Fruit fly (Drosophila melanogaster): Measurements from ENCODE around the gene CG34309.
A peak's percentile ranks its signal among the peaks of the same experiment; 100 is the strongest.

The CG34309 gene

DNA sequence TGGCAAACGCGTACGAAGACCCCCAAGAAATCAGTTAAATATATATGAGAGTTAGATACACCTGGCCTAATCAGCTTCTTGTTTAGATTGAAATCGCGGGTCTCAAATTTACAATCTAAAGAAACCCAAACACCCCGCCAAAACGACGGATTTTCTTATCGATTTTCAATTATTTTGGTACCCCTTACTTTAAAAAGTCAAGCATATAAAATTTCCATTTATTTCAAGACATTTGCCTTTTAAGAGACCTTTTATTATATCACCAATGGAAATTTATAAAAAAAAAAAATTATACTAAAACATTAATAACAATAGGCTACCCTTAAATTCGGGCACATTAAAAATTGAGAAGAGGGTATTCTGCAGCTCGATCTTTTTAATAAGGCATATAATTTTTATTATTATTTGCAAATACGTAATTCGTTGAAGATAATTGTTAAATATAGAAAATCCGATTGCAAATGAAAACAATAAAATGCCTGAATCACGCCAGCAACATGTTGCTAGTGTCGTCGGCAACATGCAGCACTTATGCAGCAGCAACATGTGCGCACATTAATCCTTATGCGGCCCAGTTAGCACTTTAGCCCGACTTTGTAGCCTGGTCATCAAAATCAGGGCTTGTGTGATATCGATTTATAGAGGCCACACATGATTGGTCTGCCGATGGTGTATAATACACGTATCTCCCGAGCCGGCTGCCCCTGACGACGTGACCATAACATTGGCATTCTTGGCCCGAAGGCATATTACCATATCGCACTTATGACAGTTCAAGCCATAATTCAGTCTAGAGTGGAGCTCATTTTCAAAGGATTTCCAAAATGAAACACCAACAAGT, at the start of gene CG34309, which contains the start of gene Lip3:
CG34309 (plus strand) TSS at position 791 of the 841 bp plus-strand sequence.
Lip3 (minus strand) TSS at position 65 of the 841 bp plus-strand sequence.
- TF ChIP-seq Sox102F (GFP tag; optimal IDR thresholded peaks at IDR 0.05) (no peak), CG16779 (tag; optimal IDR thresholded peaks at IDR 0.05) (no peak), Ets21C (GFP tag; optimal IDR thresholded peaks at IDR 0.05) (peak; percentile 46), topi (GFP tag; optimal IDR thresholded peaks at IDR 0.05) (peak; percentile 31), Met (GFP tag; optimal IDR thresholded peaks at IDR 0.05) (peak; percentile 70), Hr38 (GFP tag; optimal IDR thresholded peaks at IDR 0.05) (no peak), svp (GFP tag) (peak; percentile 90), Eip93F (GFP tag; optimal IDR thresholded peaks at IDR 0.05) (peak; percentile 15), achi (GFP tag; optimal IDR thresholded peaks at IDR 0.05) (peak; percentile 9), Sox14 (GFP tag; optimal IDR thresholded peaks at IDR 0.05) (peak; percentile 28), lz (GFP tag; optimal IDR thresholded peaks at IDR 0.05) (peak; percentile 53), esn (GFP tag; optimal IDR thresholded peaks at IDR 0.05) (peak; percentile 85), Sox15 (GFP tag; optimal IDR thresholded peaks at IDR 0.05) (no peak), Ets96B (tag; optimal IDR thresholded peaks at IDR 0.05) (peak; percentile 10), cyc (GFP tag; optimal IDR thresholded peaks at IDR 0.05) (peak; percentile 32), Smox (GFP tag; optimal IDR thresholded peaks at IDR 0.05) (peak; percentile 72), Blimp-1 (GFP tag; optimal IDR thresholded peaks at IDR 0.05) (peak; percentile 36), Hr39 (GFP tag; optimal IDR thresholded peaks at IDR 0.05) (peak; percentile 39), vri (GFP tag; optimal IDR thresholded peaks at IDR 0.05) (peak; percentile 86), spab (GFP tag; optimal IDR thresholded peaks at IDR 0.05) (no peak), CG6163 (GFP tag; IDR thresholded peaks at IDR 0.05) (no peak), Eip78C (GFP tag) (no peak), CG11762 (GFP tag; optimal IDR thresholded peaks at IDR 0.05; ENCODE audit: insufficient read depth) (no peak), acj6 (GFP tag; optimal IDR thresholded peaks at IDR 0.05) (peak; percentile 39), CG3919 (GFP tag; optimal IDR thresholded peaks at IDR 0.05) (no peak), pdm3 (GFP tag; optimal IDR thresholded peaks at IDR 0.05) (peak; percentile 34), CG10669 (GFP tag; optimal IDR thresholded peaks at IDR 0.05) (no peak), CG11294 (GFP tag; IDR thresholded peaks at IDR 0.05) (no peak), CG31627 (GFP tag; optimal IDR thresholded peaks at IDR 0.05) (peak; percentile 52), fd59A (GFP tag; optimal IDR thresholded peaks at IDR 0.05) (no peak), CG6792 (GFP tag; optimal IDR thresholded peaks at IDR 0.05) (peak; percentile 48), OdsH (GFP tag; optimal IDR thresholded peaks at IDR 0.05) (peak; percentile 35), CG8319 (GFP tag; optimal IDR thresholded peaks at IDR 0.05) (no peak), CG8119 (GFP tag; IDR thresholded peaks at IDR 0.05) (no peak)

DNA sequence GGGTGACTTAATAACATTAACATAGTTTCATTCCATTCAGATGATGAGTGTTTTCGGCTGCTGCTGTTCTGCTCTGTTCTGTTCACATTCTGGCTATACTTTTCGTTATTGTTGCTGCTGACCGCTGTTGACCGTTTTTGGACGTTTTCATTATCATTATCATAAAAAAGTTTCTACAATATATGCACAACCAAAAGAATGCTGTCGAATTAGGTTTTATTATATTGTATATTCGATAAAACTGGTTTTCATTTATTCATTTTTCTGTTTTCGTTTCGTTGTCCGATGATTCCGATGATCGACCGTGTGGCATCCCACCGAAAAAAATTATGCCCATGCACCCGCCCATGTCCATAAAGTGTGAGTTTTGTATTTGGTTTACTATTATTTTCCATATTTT, 39.4 kb upstream of the CG34309 start:
- TF ChIP-seq fd59A (GFP tag; optimal IDR thresholded peaks at IDR 0.05) (no peak), lz (GFP tag; optimal IDR thresholded peaks at IDR 0.05) (no peak), CG3919 (GFP tag; optimal IDR thresholded peaks at IDR 0.05) (no peak)

DNA sequence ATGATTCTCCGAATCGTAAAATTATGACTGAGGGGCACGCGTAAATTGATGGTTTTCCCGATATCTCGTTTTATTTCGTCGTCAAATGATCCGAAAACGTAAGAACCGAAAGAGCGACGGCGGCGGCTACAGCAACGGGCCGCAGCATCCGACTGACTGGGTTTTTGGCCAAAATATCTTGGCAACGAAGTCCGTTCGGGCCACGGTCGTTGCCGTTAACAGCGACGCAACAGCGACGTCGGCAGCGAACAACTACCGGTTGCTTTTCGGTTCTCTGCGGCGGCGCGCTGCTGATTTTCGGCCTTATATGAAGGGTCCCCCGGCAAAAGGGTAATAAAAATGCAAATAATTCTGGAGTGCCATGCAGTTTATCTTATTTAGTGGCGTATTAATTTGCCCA, 38.4 kb upstream of the CG34309 start, which contains the start of gene PK2-R2:
PK2-R2 (minus strand) TSS at position 160 of the 400 bp plus-strand sequence.
- TF ChIP-seq CG31627 (GFP tag; optimal IDR thresholded peaks at IDR 0.05), result no peak
- TF ChIP-seq CG32006 (GFP tag; optimal IDR thresholded peaks at IDR 0.05), result no peak
- no peak for TF ChIP-seq CG3919 (GFP tag; optimal IDR thresholded peaks at IDR 0.05)
- no peak for TF ChIP-seq Hr39 (GFP tag; optimal IDR thresholded peaks at IDR 0.05)
- no peak for TF ChIP-seq CG10631 (GFP tag; optimal IDR thresholded peaks at IDR 0.05)
- TF ChIP-seq cyc (GFP tag; optimal IDR thresholded peaks at IDR 0.05), result no peak
- no peak for TF ChIP-seq lz (GFP tag; optimal IDR thresholded peaks at IDR 0.05)
- no peak for TF ChIP-seq CG6808 (GFP tag; optimal IDR thresholded peaks at IDR 0.05)
- TF ChIP-seq CG10669 (GFP tag; optimal IDR thresholded peaks at IDR 0.05), result no peak
- no peak for TF ChIP-seq CG4318 (GFP tag; optimal IDR thresholded peaks at IDR 0.05)
- TF ChIP-seq spab (GFP tag; optimal IDR thresholded peaks at IDR 0.05), result no peak
- no peak for TF ChIP-seq Eip78C (GFP tag)
- no peak for TF ChIP-seq eg (GFP tag; IDR thresholded peaks at IDR 0.05)
- no peak for TF ChIP-seq ss (GFP tag; optimal IDR thresholded peaks at IDR 0.05)
- TF ChIP-seq CG6276 (GFP tag; optimal IDR thresholded peaks at IDR 0.05), result no peak

All from whole organism, prepupa.